Fruit fly (Drosophila melanogaster) whole organism, prepupa: ENCODE data around the gene CG34281.

Source experiments
- Eip78C ChIP-seq: fragments of 200-800 bp; sonication (Bioruptor generic); peaks from one replicate; lab custom pipeline; 2016; ENCODE audit warnings: missing biosample characterization, missing genetic modification characterization
- Lpt ChIP-seq: fragments of 200-800 bp; sonication (Bioruptor generic); optimal IDR thresholded peaks from 3 replicates; lab custom pipeline; 2016; ENCODE audit warnings: missing biosample characterization, missing genetic modification characterization
- salr ChIP-seq, 2 experiments: fragments of 200-800 bp; sonication (Bioruptor generic); optimal IDR thresholded peaks; 3 replicates each; lab custom pipeline; 2016 to 2018; ENCODE audit warnings: missing biosample characterization in 2 of 2, missing genetic modification characterization in 2 of 2, mild to moderate bottlenecking in 1 of 2
- ss ChIP-seq, 2 experiments: fragments of 200-800 bp; sonication (Bioruptor generic); optimal IDR thresholded peaks; 2 replicates in 1 of 2; 3 replicates in 1 of 2; lab custom pipeline; 2017 to 2018; ENCODE audit warnings: mild to moderate bottlenecking in 2 of 2, missing biosample characterization in 2 of 2, missing genetic modification characterization in 2 of 2, moderate library complexity in 1 of 2
- svp ChIP-seq: fragments of 200-800 bp; sonication (Bioruptor generic); peaks from one replicate; lab custom pipeline; 2016; ENCODE audit warnings: missing biosample characterization, missing genetic modification characterization

- TF ChIP-seq salr (GFP tag; optimal IDR thresholded peaks at IDR 0.05; lab: Kevin White, UChicago), result no peak
- TF ChIP-seq svp (GFP tag; lab: Kevin White, UChicago), result no peak
- no peak for TF ChIP-seq ss (GFP tag; optimal IDR thresholded peaks at IDR 0.05; lab: Kevin White, UChicago)
- peak; percentile 46 for TF ChIP-seq Eip78C (GFP tag; lab: Kevin White, UChicago)
- TF ChIP-seq Lpt (GFP tag; lab: Kevin White, UChicago), result no peak
These were observed 9.5 kb downstream of the CG34281 start, which contains the start of gene CG14323 for dm6 chr3R:17622062-17622766.
